Fruit fly (Drosophila melanogaster) whole organism, embryonic: ENCODE measurements around the gene vers.

Experiments used
- CG11723 ChIP-seq: fragments of 200-800 bp; sonication (Bioruptor generic); optimal IDR thresholded peaks from 2 replicates; lab custom pipeline; 2017; ENCODE audit warnings: missing biosample characterization, mild to moderate bottlenecking, missing genetic modification characterization
- CG4820 ChIP-seq: fragments of 200-800 bp; sonication (Bioruptor generic); optimal IDR thresholded peaks from 3 replicates; lab custom pipeline; 2016; ENCODE audit warnings: missing biosample characterization, missing genetic modification characterization
- CG7839 ChIP-seq: fragments of 200-800 bp; sonication (Bioruptor generic); optimal IDR thresholded peaks from 3 replicates; lab custom pipeline; 2018; ENCODE audit warnings: missing biosample characterization, mild to moderate bottlenecking, missing genetic modification characterization, moderate library complexity
- Sin3A ChIP-seq: fragments of >200 bp; optimal IDR thresholded peaks from 2 replicates; lab custom pipeline; 2018
- run ChIP-seq: fragments of 200-800 bp; sonication (Bioruptor generic); optimal IDR thresholded peaks from 3 replicates; lab custom pipeline; 2018; ENCODE audit warnings: missing biosample characterization, mild to moderate bottlenecking, missing genetic modification characterization

dm6 chr3L:12083092-12083680, 32.7 kb upstream of the vers start:
- TF ChIP-seq run (tag; lab: Kevin White, UChicago) (no peak), CG7839 (tag; lab: Kevin White, UChicago) (no peak), CG4820 (GFP tag; lab: Kevin White, UChicago) (no peak), Sin3A (lab: Kevin White, UChicago) (no peak), CG11723 (GFP tag; lab: Kevin White, UChicago) (no peak)
